Worm (Caenorhabditis elegans): ENCODE measurements around the gene C35D10.1.

C35D10.1 gene

DNA sequence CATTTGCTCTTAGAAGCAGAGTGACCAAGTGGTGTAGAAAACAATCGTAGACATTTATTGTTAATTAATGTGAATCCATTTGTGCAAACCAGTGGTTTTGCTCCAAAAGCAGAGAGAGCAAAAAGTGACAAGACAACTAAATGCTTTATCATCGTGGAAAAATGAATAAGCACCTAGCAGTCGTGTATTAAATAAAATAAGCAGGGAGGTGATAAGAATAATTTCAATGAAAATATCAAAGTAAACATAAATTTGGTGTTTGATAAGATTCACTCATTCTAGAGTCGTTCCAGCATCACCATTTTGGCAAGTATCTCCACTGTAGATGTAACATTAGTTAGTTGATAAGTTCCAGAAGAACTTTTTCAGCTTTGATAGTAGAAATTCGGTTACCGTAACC lies 7.7 kb downstream of the C35D10.1 start, which contains the start of gene clec-6 (continued):
- no peak for TF ChIP-seq ahr-1 (tag; optimal IDR thresholded peaks at IDR 0.05)

DNA sequence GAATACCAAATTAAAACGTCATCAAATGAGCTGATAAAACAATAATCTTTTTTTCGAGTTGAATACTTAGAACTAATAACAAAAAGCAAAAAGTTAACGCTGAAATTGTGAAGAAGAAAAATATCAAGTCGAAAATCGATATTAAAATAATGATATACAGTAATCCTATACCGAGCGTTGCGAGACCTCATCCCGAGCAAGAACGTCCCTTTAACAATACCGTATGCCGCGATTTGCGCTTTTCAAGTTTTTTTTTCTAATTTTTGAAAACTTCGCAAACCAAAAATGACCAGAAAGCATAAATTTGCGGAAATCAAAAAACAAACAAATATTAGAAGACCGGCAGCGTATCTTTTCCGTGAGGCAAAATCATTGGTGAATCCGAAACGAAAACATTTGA lies 11.5 kb downstream of the C35D10.1 start, which contains the start of gene F26F4.5:
TSS of gene F26F4.5 (minus strand) at position 256 of the 400 bp plus-strand sequence.
- TF ChIP-seq ref-2 (tag; optimal IDR thresholded peaks at IDR 0.05) (no peak), npax-4 (tag; optimal IDR thresholded peaks at IDR 0.05) (no peak), che-1 (tag; optimal IDR thresholded peaks at IDR 0.05) (no peak), ceh-19 (GFP tag; optimal IDR thresholded peaks at IDR 0.05) (no peak), eyg-1 (tag; optimal IDR thresholded peaks at IDR 0.05) (no peak), ceh-31 (tag; optimal IDR thresholded peaks at IDR 0.05) (no peak), pha-4 (tag; optimal IDR thresholded peaks at IDR 0.05) (no peak), sdc-2 (tag; optimal IDR thresholded peaks at IDR 0.05) (no peak), ets-4 (tag; optimal IDR thresholded peaks at IDR 0.05) (no peak), sox-2 (GFP tag; IDR thresholded peaks at IDR 0.05) (no peak), sox-4 (tag; optimal IDR thresholded peaks at IDR 0.05) (no peak), pax-1 (tag; optimal IDR thresholded peaks at IDR 0.05) (no peak), tbx-2 (tag; optimal IDR thresholded peaks at IDR 0.05) (no peak), ama-1 (optimal IDR thresholded peaks at IDR 0.05) (no peak)

DNA sequence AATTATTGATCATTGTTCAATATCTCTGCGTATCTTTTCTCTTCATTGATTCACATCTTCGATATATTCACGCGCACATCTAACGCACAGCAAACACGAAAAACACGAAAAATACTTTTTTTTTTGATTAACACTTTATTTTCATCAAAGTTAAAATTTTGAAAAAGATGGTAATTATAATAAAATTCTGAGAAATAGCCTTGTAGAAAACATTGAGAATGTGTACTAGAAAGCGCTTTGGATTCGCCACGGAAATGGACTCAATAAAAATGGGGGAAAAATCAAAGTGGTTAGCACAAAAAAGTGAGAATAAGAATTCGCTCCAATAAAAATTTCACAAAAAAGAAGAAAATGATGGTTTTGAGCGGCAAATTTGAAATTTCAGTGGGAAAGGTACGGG lies 14.0 kb downstream of the C35D10.1 start, which contains the start of gene F26F4.6:
TSS of gene F26F4.6 (minus strand) at position 101 of the 400 bp plus-strand sequence.
- TF ChIP-seq ztf-16 (tag; optimal IDR thresholded peaks at IDR 0.05) (no peak), lim-6 (tag; optimal IDR thresholded peaks at IDR 0.05) (no peak), pros-1 (tag; optimal IDR thresholded peaks at IDR 0.05) (no peak), tbx-2 (tag; optimal IDR thresholded peaks at IDR 0.05) (no peak), nhr-11 (tag; optimal IDR thresholded peaks at IDR 0.05) (no peak), zip-5 (tag; optimal IDR thresholded peaks at IDR 0.05) (no peak), ceh-34 (tag; optimal IDR thresholded peaks at IDR 0.05) (no peak), ceh-9 (tag; optimal IDR thresholded peaks at IDR 0.05) (no peak), dmd-4 (tag; optimal IDR thresholded peaks at IDR 0.05; ENCODE audit: borderline replicate concordance) (no peak), K02D7.2 (tag; optimal IDR thresholded peaks at IDR 0.05) (no peak), ceh-31 (tag; optimal IDR thresholded peaks at IDR 0.05) (no peak), F13H6.1 (tag; optimal IDR thresholded peaks at IDR 0.05) (no peak), pat-9 (tag; optimal IDR thresholded peaks at IDR 0.05) (no peak), hlh-13 (GFP tag; optimal IDR thresholded peaks at IDR 0.05) (no peak), ceh-30 (tag; optimal IDR thresholded peaks at IDR 0.05) (no peak), lin-11 (tag; optimal IDR thresholded peaks at IDR 0.05) (no peak), sdc-2 (tag; optimal IDR thresholded peaks at IDR 0.05) (no peak), che-1 (tag; optimal IDR thresholded peaks at IDR 0.05) (no peak), ttx-3 (tag; optimal IDR thresholded peaks at IDR 0.05) (no peak)

DNA sequence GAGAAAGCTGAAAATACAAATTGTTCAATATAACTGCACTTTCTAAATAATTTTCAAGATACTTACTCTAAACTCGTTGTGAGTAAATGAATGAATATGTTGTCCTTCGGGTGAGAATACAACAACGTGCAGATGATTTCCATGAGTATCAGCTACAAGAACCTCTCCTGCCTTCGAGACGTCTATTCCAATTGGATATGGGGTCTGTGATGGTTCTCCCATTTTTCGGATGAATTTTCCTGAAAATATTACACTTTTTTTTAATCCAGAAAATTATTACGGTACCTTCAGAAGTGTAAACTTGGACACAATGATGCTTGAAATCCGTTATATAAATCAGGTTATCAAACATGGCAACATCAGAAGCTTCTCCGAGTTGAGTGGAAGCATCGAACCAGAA lies 15.8 kb downstream of the C35D10.1 start:
- TF ChIP-seq odd-2 (tag; optimal IDR thresholded peaks at IDR 0.05), result no peak
- TF ChIP-seq ceh-45 (GFP tag; IDR thresholded peaks at IDR 0.05), result no peak
- no peak for TF ChIP-seq tbx-2 (tag; optimal IDR thresholded peaks at IDR 0.05)
- no peak for TF ChIP-seq nhr-11 (tag; optimal IDR thresholded peaks at IDR 0.05)
- TF ChIP-seq pha-4 (tag; optimal IDR thresholded peaks at IDR 0.05), result no peak
- TF ChIP-seq unc-86 (tag; optimal IDR thresholded peaks at IDR 0.05), result no peak
- no peak for TF ChIP-seq rnt-1 (tag; optimal IDR thresholded peaks at IDR 0.05)
- TF ChIP-seq pat-9 (tag; optimal IDR thresholded peaks at IDR 0.05), result no peak

DNA sequence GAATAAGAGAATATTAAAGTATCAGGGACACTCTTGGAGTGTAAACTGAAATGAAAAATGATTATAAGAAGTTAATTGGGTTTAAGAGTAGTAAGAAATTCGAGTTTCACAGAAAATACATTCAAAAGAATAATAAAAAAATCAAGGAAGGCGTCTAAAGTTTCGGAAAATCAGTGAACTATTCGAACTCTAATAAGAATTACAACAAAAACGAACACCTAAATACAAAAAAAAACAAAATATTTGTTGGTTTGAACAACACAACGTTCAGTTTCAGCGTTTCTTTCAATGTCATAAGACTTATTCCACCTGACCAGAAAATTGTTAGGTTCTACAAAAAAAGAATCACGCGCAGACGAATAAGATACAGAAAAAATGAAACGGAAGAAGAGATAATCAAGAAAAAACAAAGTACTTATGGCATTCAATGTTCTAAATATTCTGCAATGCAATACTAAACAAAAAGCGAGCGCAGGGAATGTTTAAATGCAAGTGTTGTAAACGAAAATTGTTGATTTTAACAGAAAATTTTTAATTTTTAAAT lies 19.6 kb downstream of the C35D10.1 start, which contains the start of gene nhl-2:
TSS of gene nhl-2 (minus strand) at position 51 of the 544 bp plus-strand sequence.
- TF ChIP-seq unc-86 (tag; optimal IDR thresholded peaks at IDR 0.05) (no peak), fkh-10 (GFP tag; optimal IDR thresholded peaks at IDR 0.05) (no peak), dve-1 (tag; optimal IDR thresholded peaks at IDR 0.05) (no peak)

Measured in whole organism, late embryonic.